Comparison of ENCODE assay signal across 3 fruit fly cellular contexts in genomic region chr3L:4411025-4411873, dm6.
TF ChIP-seq lines count a peak whose summit lies in the region.

No protein-coding gene starts in this region.

TF ChIP-seq in whole organism, adult, 20 proteins besides CTCF, POLR2A, EP300 and RAD21 (continued from another document):
- no peak for TF ChIP-seq CG14711 (tag; optimal IDR thresholded peaks at IDR 0.05; lab: Kevin White, UChicago)

TF ChIP-seq in whole organism, embryonic, 481 proteins besides CTCF, POLR2A, EP300 and RAD21 (continued from another document):
- TF ChIP-seq CG3065 (GFP tag; optimal IDR thresholded peaks at IDR 0.05; lab: Kevin White, UChicago) (no peak), Sin3A (optimal IDR thresholded peaks at IDR 0.05; lab: Kevin White, UChicago) (no peak), Meics (GFP tag; optimal IDR thresholded peaks at IDR 0.05; lab: Kevin White, UChicago) (peak; percentile 21), Med (GFP tag; lab: Kevin White, UChicago) (peak; percentile 3), CG14014 (GFP tag; IDR thresholded peaks at IDR 0.05; lab: Robert Waterston, UW) (0 out of 2 replicates have a peak, but pooled peaks have one; percentile 23), CG8290 (GFP tag; optimal IDR thresholded peaks at IDR 0.05; lab: Kevin White, UChicago) (no peak), CG8290 (tag; optimal IDR thresholded peaks at IDR 0.05; lab: Kevin White, UChicago) (peak in 1 of 2 experiments; percentile 50), Ada2b (GFP tag; IDR thresholded peaks at IDR 0.05; lab: Robert Waterston, UW) (0 out of 2 replicates have a peak, but pooled peaks have one; percentile 3), Hr51 (GFP tag; optimal IDR thresholded peaks at IDR 0.05; lab: Kevin White, UChicago) (peak in 1 of 2 experiments; percentile 22), CG11504 (tag; optimal IDR thresholded peaks at IDR 0.05; lab: Kevin White, UChicago) (no peak), pan (optimal IDR thresholded peaks at IDR 0.05; lab: Kevin White, UChicago) (no peak), pan (GFP tag; optimal IDR thresholded peaks at IDR 0.05 in 1 of 2, IDR thresholded peaks at IDR 0.05 in 1 of 2) (peak in 1 of 2 experiments; percentile 55), CG7839 (tag; optimal IDR thresholded peaks at IDR 0.05; lab: Kevin White, UChicago) (no peak), CG18011 (GFP tag; optimal IDR thresholded peaks at IDR 0.05; lab: Kevin White, UChicago) (peak; percentile 5), oc (tag; optimal IDR thresholded peaks at IDR 0.05; lab: Kevin White, UChicago) (peak; percentile 3), caup (GFP tag; optimal IDR thresholded peaks at IDR 0.05; lab: Kevin White, UChicago; ENCODE audit: severe bottlenecking) (peak; percentile 8), H2.0 (GFP tag; IDR thresholded peaks at IDR 0.05; lab: Robert Waterston, UW) (0 out of 2 replicates have a peak, but pooled peaks have one; percentile 10), sens (GFP tag; lab: Kevin White, UChicago) (peak; percentile 52)

TF ChIP-seq in whole organism, prepupa, 60 proteins besides CTCF, POLR2A, EP300 and RAD21 (continued from another document):
- no peak for TF ChIP-seq dac (GFP tag; optimal IDR thresholded peaks at IDR 0.05; lab: Kevin White, UChicago)
- no peak for TF ChIP-seq dsx (GFP tag; optimal IDR thresholded peaks at IDR 0.05; lab: Kevin White, UChicago; ENCODE audit: poor library complexity, severe bottlenecking)
- TF ChIP-seq CG3919 (GFP tag; optimal IDR thresholded peaks at IDR 0.05; lab: Kevin White, UChicago) = no peak
- TF ChIP-seq fkh (GFP tag; optimal IDR thresholded peaks at IDR 0.05; lab: Kevin White, UChicago) = no peak
- TF ChIP-seq topi (GFP tag; optimal IDR thresholded peaks at IDR 0.05; lab: Kevin White, UChicago) = peak; percentile 23
- TF ChIP-seq CG6808 (GFP tag; optimal IDR thresholded peaks at IDR 0.05; lab: Kevin White, UChicago) = no peak
- TF ChIP-seq net (GFP tag; optimal IDR thresholded peaks at IDR 0.05; lab: Kevin White, UChicago) = no peak
- no peak for TF ChIP-seq fd85E (GFP tag; optimal IDR thresholded peaks at IDR 0.05; lab: Kevin White, UChicago)
- TF ChIP-seq spab (GFP tag; optimal IDR thresholded peaks at IDR 0.05; lab: Kevin White, UChicago) = no peak
- peak; percentile 21 for TF ChIP-seq Hr4 (GFP tag; optimal IDR thresholded peaks at IDR 0.05; lab: Kevin White, UChicago)
- TF ChIP-seq pdm3 (GFP tag; optimal IDR thresholded peaks at IDR 0.05; lab: Kevin White, UChicago) = no peak
- no peak for TF ChIP-seq ss (GFP tag; optimal IDR thresholded peaks at IDR 0.05; lab: Kevin White, UChicago)
- peak; percentile 30 for TF ChIP-seq esn (GFP tag; optimal IDR thresholded peaks at IDR 0.05; lab: Kevin White, UChicago)
- TF ChIP-seq CG4318 (GFP tag; optimal IDR thresholded peaks at IDR 0.05; lab: Kevin White, UChicago) = no peak
- TF ChIP-seq CG6163 (GFP tag; IDR thresholded peaks at IDR 0.05; lab: Robert Waterston, UW) = no peak
- no peak for TF ChIP-seq CG1621 (tag; optimal IDR thresholded peaks at IDR 0.05; lab: Kevin White, UChicago)
- no peak for TF ChIP-seq CG15336 (GFP tag; IDR thresholded peaks at IDR 0.05; lab: Robert Waterston, UW)
- TF ChIP-seq OdsH (GFP tag; optimal IDR thresholded peaks at IDR 0.05; lab: Kevin White, UChicago) = no peak
- no peak for TF ChIP-seq Ets96B (tag; optimal IDR thresholded peaks at IDR 0.05; lab: Kevin White, UChicago)
- no peak for TF ChIP-seq Sox15 (GFP tag; optimal IDR thresholded peaks at IDR 0.05; lab: Kevin White, UChicago)
- peak; percentile 73 for TF ChIP-seq svp (GFP tag; lab: Kevin White, UChicago)
- no peak for TF ChIP-seq Sox14 (GFP tag; optimal IDR thresholded peaks at IDR 0.05; lab: Kevin White, UChicago)
- no peak for TF ChIP-seq fd59A (GFP tag; optimal IDR thresholded peaks at IDR 0.05; lab: Kevin White, UChicago)
- peak; percentile 19 for TF ChIP-seq Smox (GFP tag; optimal IDR thresholded peaks at IDR 0.05; lab: Kevin White, UChicago)
- TF ChIP-seq CG8632 (GFP tag; optimal IDR thresholded peaks at IDR 0.05; lab: Kevin White, UChicago) = no peak
- TF ChIP-seq eg (GFP tag; IDR thresholded peaks at IDR 0.05; lab: Robert Waterston, UW) = no peak
- TF ChIP-seq salr (GFP tag; optimal IDR thresholded peaks at IDR 0.05; lab: Kevin White, UChicago) = no peak
- no peak for TF ChIP-seq CG9139 (GFP tag; optimal IDR thresholded peaks at IDR 0.05; lab: Kevin White, UChicago)
- TF ChIP-seq CG6854 (GFP tag; optimal IDR thresholded peaks at IDR 0.05; lab: Kevin White, UChicago) = no peak
- TF ChIP-seq Hr38 (GFP tag; optimal IDR thresholded peaks at IDR 0.05; lab: Kevin White, UChicago) = no peak
- peak; percentile 6 for TF ChIP-seq CG6792 (GFP tag; optimal IDR thresholded peaks at IDR 0.05; lab: Kevin White, UChicago)
- TF ChIP-seq Ets21C (GFP tag; optimal IDR thresholded peaks at IDR 0.05; lab: Kevin White, UChicago) = no peak
- TF ChIP-seq vri (GFP tag; optimal IDR thresholded peaks at IDR 0.05; lab: Kevin White, UChicago) = peak; percentile 69
- TF ChIP-seq CG3032 (tag; optimal IDR thresholded peaks at IDR 0.05; lab: Kevin White, UChicago) = no peak
- TF ChIP-seq CG16779 (tag; optimal IDR thresholded peaks at IDR 0.05; lab: Kevin White, UChicago) = no peak
- TF ChIP-seq cyc (GFP tag; optimal IDR thresholded peaks at IDR 0.05; lab: Kevin White, UChicago) = no peak
- peak; percentile 24 for TF ChIP-seq Hr39 (GFP tag; optimal IDR thresholded peaks at IDR 0.05; lab: Kevin White, UChicago)
- no peak for TF ChIP-seq CG7368 (GFP tag; optimal IDR thresholded peaks at IDR 0.05; lab: Kevin White, UChicago)
- no peak for TF ChIP-seq achi (GFP tag; optimal IDR thresholded peaks at IDR 0.05; lab: Kevin White, UChicago)
